Worm (Caenorhabditis elegans): ENCODE results near the gene F54D5.9.

DNA sequence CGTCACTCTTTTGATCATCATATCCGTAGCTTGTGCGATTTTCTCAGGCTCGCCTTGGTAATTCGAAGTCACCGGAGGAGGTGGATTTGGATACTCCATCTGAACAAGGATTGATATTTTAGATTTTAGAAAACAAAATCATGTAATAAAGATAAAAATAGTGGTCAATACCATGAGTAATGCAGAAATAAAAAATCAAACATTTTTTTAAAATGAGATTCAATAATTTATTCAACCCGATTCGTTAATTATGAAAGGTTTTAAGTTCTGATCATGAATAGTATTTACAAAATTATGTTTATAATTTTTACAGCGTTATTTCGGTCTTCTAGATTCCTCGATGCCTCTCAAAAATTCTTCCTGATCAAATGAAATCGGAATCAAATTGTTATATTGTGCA is 10.9 kb downstream of the F54D5.9 start, which contains the start of gene mdt-8:
- TF ChIP-seq tlf-1 (GFP tag; optimal IDR thresholded peaks at IDR 0.05) (no peak), ztf-26 (tag; optimal IDR thresholded peaks at IDR 0.05) (no peak), sdz-38 (tag; optimal IDR thresholded peaks at IDR 0.05) (no peak), hmg-20 (GFP tag; IDR thresholded peaks at IDR 0.05) (no peak), B0336.3 (GFP tag; IDR thresholded peaks at IDR 0.05) (no peak), let-526 (GFP tag; IDR thresholded peaks at IDR 0.05) (no peak), lsl-1 (GFP tag; optimal IDR thresholded peaks at IDR 0.05) (no peak), T07F8.4 (tag; optimal IDR thresholded peaks at IDR 0.05) (no peak), madf-6 (GFP tag; IDR thresholded peaks at IDR 0.05) (peak; percentile 39; the same call in 1 of the 2 replicates), lin-54 (GFP tag; optimal IDR thresholded peaks at IDR 0.05) (no peak), snpc-3.4 (tag; optimal IDR thresholded peaks at IDR 0.05) (no peak)
